Fruit fly (Drosophila melanogaster) whole organism, embryonic: Measurements from ENCODE around the gene Vti1a.
A peak's percentile ranks its signal among the peaks of the same experiment; 100 is the strongest.

ENCODE experiments used
- Ada2b ChIP-seq: fragments of 200-800 bp; sonication (Bioruptor generic); IDR thresholded peaks from 2 replicates; pipeline ENCODE4 v1.3.6; 2022; ENCODE audit warnings: missing biosample characterization, missing genetic modification characterization
- Atf6 ChIP-seq: fragments of 200-800 bp; sonication (Bioruptor generic); IDR thresholded peaks from 2 replicates; pipeline ENCODE4 v1.3.6; 2022; ENCODE audit warnings: missing biosample characterization, missing genetic modification characterization
- CG10209 ChIP-seq: fragments of 200-800 bp; sonication (Bioruptor generic); optimal IDR thresholded peaks from 3 replicates; lab custom pipeline; 2017; ENCODE audit warnings: missing biosample characterization, mild to moderate bottlenecking, missing genetic modification characterization, missing genetic modification reagents
- CG1024 ChIP-seq: fragments of 200-800 bp; sonication (Bioruptor generic); IDR thresholded peaks from 2 replicates; pipeline ENCODE4 v1.3.6; 2022; ENCODE audit warnings: missing biosample characterization, missing genetic modification characterization
- CG10366 ChIP-seq: fragments of 200-800 bp; sonication (Bioruptor generic); IDR thresholded peaks from 2 replicates; pipeline ENCODE4 v1.3.6; 2022; ENCODE audit warnings: missing biosample characterization, missing genetic modification characterization
- CG10654 ChIP-seq: fragments of 200-800 bp; sonication (Bioruptor generic); optimal IDR thresholded peaks from 2 replicates; lab custom pipeline; 2016; ENCODE audit warnings: missing biosample characterization, missing genetic modification characterization
- CG11456 ChIP-seq: fragments of 200-800 bp; sonication (Bioruptor generic); IDR thresholded peaks from 3 replicates; pipeline ENCODE4 v1.3.6; 2022; ENCODE audit warnings: missing biosample characterization, missing genetic modification characterization
- CG12219 ChIP-seq: fragments of 200-800 bp; sonication (Bioruptor generic); optimal IDR thresholded peaks from 3 replicates; lab custom pipeline; 2018; ENCODE audit warnings: missing biosample characterization, mild to moderate bottlenecking, missing genetic modification characterization
- CG1233 ChIP-seq: fragments of 200-800 bp; sonication (Bioruptor generic); optimal IDR thresholded peaks from 4 replicates; lab custom pipeline; 2018; ENCODE audit warnings: missing biosample characterization, mild to moderate bottlenecking, missing genetic modification characterization
- CG15269 ChIP-seq: fragments of 200-800 bp; sonication (Bioruptor generic); optimal IDR thresholded peaks from 2 replicates; lab custom pipeline; 2018; ENCODE audit warnings: missing biosample characterization, mild to moderate bottlenecking, missing genetic modification characterization, moderate library complexity
- CG16813 ChIP-seq: fragments of 200-800 bp; sonication (Bioruptor generic); IDR thresholded peaks from 3 replicates; pipeline ENCODE4 v1.3.6; 2022; ENCODE audit warnings: missing biosample characterization, missing genetic modification characterization; ENCODE audit not compliant: partially characterized antibody
- CG16863 ChIP-seq: fragments of 200-800 bp; sonication (Bioruptor generic); optimal IDR thresholded peaks from 3 replicates; lab custom pipeline; 2016; ENCODE audit warnings: missing biosample characterization, missing genetic modification characterization
- CG2678 ChIP-seq: fragments of 200-800 bp; sonication (Bioruptor generic); optimal IDR thresholded peaks from 3 replicates; lab custom pipeline; 2019; ENCODE audit warnings: missing biosample characterization, mild to moderate bottlenecking, missing genetic modification characterization, moderate library complexity
- CG34422 ChIP-seq: fragments of 200-800 bp; sonication (Bioruptor generic); IDR thresholded peaks from 3 replicates; pipeline ENCODE4 v1.3.6; 2022; ENCODE audit warnings: missing biosample characterization, missing genetic modification characterization
- CG4424 ChIP-seq: fragments of 200-800 bp; sonication (Bioruptor generic); optimal IDR thresholded peaks from 3 replicates; lab custom pipeline; 2016; ENCODE audit warnings: missing biosample characterization, missing genetic modification characterization
- CG4730 ChIP-seq: fragments of 200-800 bp; sonication (Bioruptor generic); IDR thresholded peaks from 2 replicates; pipeline ENCODE4 v1.3.6; 2022; ENCODE audit warnings: missing biosample characterization, missing genetic modification characterization
- CG6689 ChIP-seq: fragments of 200-800 bp; sonication (Bioruptor generic); IDR thresholded peaks from 2 replicates; pipeline ENCODE4 v1.3.6; 2022; ENCODE audit warnings: missing biosample characterization, missing genetic modification characterization
- CG6813 ChIP-seq: fragments of 200-800 bp; sonication (Bioruptor generic); optimal IDR thresholded peaks from 2 replicates; lab custom pipeline; 2017; ENCODE audit warnings: missing biosample characterization, missing genetic modification characterization, mild to moderate bottlenecking, moderate library complexity, missing genetic modification reagents
- CG7357 ChIP-seq: fragments of 200-800 bp; sonication (Bioruptor generic); IDR thresholded peaks from 3 replicates; pipeline ENCODE4 v1.3.6; 2022; ENCODE audit warnings: missing biosample characterization, missing genetic modification characterization
- Camta ChIP-seq: fragments of 200-800 bp; sonication (Bioruptor generic); optimal IDR thresholded peaks from 2 replicates; lab custom pipeline; 2016; ENCODE audit warnings: missing biosample characterization, missing genetic modification characterization
- CkIIα-i1 ChIP-seq: fragments of 200-800 bp; sonication (Bioruptor generic); IDR thresholded peaks from 2 replicates; pipeline ENCODE4 v1.3.6; 2022; ENCODE audit warnings: missing biosample characterization, missing genetic modification characterization
- HLH54F ChIP-seq: fragments of 200-800 bp; sonication (Bioruptor generic); optimal IDR thresholded peaks from 3 replicates; lab custom pipeline; 2016; ENCODE audit warnings: missing biosample characterization, missing genetic modification characterization
- MESR4 ChIP-seq: fragments of 200-800 bp; sonication (Bioruptor generic); optimal IDR thresholded peaks from 2 replicates; lab custom pipeline; 2018; ENCODE audit warnings: missing biosample characterization, mild to moderate bottlenecking, missing genetic modification characterization, moderate library complexity
- Med ChIP-seq: fragments of 200-800 bp; sonication (Bioruptor generic); peaks from one replicate; lab custom pipeline; 2016; ENCODE audit warnings: missing biosample characterization, missing genetic modification characterization, mild to moderate bottlenecking, inconsistent platforms, moderate library complexity
- NFAT ChIP-seq: fragments of 200-800 bp; sonication (Bioruptor generic); IDR thresholded peaks from 2 replicates; pipeline ENCODE4 v1.3.6; 2022; ENCODE audit warnings: missing biosample characterization, missing genetic modification characterization
- Pdp1 ChIP-seq, 2 experiments: fragments of 200-800 bp; sonication (Bioruptor generic); optimal IDR thresholded peaks; 3 replicates each; lab custom pipeline; 2016; ENCODE audit warnings: missing biosample characterization in 2 of 2, missing genetic modification characterization in 2 of 2, mild to moderate bottlenecking in 1 of 2, moderate library complexity in 1 of 2
- Rfx ChIP-seq: fragments of 200-800 bp; sonication (Bioruptor generic); IDR thresholded peaks from 2 replicates; pipeline ENCODE4 v1.3.6; 2022; ENCODE audit warnings: missing biosample characterization, missing genetic modification characterization
- Sox100B ChIP-seq: fragments of 200-800 bp; sonication (Bioruptor generic); optimal IDR thresholded peaks from 3 replicates; lab custom pipeline; 2018; ENCODE audit warnings: missing biosample characterization, mild to moderate bottlenecking, missing genetic modification characterization
- TFAM ChIP-seq: fragments of 200-800 bp; sonication (Bioruptor generic); optimal IDR thresholded peaks from 2 replicates; lab custom pipeline; 2017; ENCODE audit warnings: missing biosample characterization, missing genetic modification characterization, inconsistent platforms
- Vsx1 ChIP-seq: fragments of 200-800 bp; sonication (Bioruptor generic); optimal IDR thresholded peaks from 2 replicates; lab custom pipeline; 2017; ENCODE audit warnings: missing biosample characterization, mild to moderate bottlenecking, missing genetic modification characterization, missing genetic modification reagents
- aop ChIP-seq: fragments of 200-800 bp; sonication (Bioruptor generic); IDR thresholded peaks from 2 replicates; pipeline ENCODE4 v1.3.6; 2022; ENCODE audit warnings: missing biosample characterization, missing genetic modification characterization
- ash1 ChIP-seq: fragments of 200-800 bp; sonication (Bioruptor generic); optimal IDR thresholded peaks from 2 replicates; lab custom pipeline; 2018; ENCODE audit warnings: missing biosample characterization, mild to moderate bottlenecking, missing genetic modification characterization
- ftz-f1 ChIP-seq: fragments of 200-800 bp; sonication (Bioruptor generic); optimal IDR thresholded peaks from 2 replicates; lab custom pipeline; 2016; ENCODE audit warnings: missing biosample characterization, missing genetic modification characterization
- gsb ChIP-seq: fragments of 200-800 bp; sonication (Bioruptor generic); IDR thresholded peaks from 2 replicates; pipeline ENCODE4 v1.3.6; 2022; ENCODE audit warnings: missing biosample characterization, missing genetic modification characterization
- her ChIP-seq: fragments of 200-800 bp; sonication (Bioruptor generic); optimal IDR thresholded peaks from 2 replicates; lab custom pipeline; 2016; ENCODE audit warnings: missing biosample characterization, missing genetic modification characterization
- nerfin-1 ChIP-seq: fragments of 200-800 bp; sonication (Bioruptor generic); optimal IDR thresholded peaks from 3 replicates; lab custom pipeline; 2019; ENCODE audit warnings: missing biosample characterization, mild to moderate bottlenecking, missing genetic modification characterization, moderate library complexity
- nmo ChIP-seq: fragments of 200-800 bp; sonication (Bioruptor generic); optimal IDR thresholded peaks from 2 replicates; lab custom pipeline; 2018; ENCODE audit warnings: missing biosample characterization, mild to moderate bottlenecking, missing genetic modification characterization, moderate library complexity
- odd ChIP-seq: fragments of 200-800 bp; sonication (Bioruptor generic); optimal IDR thresholded peaks from 2 replicates; lab custom pipeline; 2017; ENCODE audit warnings: missing biosample characterization, mild to moderate bottlenecking, missing genetic modification characterization
- p53 ChIP-seq: fragments of 200-800 bp; sonication (Bioruptor generic); optimal IDR thresholded peaks from 2 replicates; lab custom pipeline; 2016; ENCODE audit warnings: missing biosample characterization, missing genetic modification characterization
- peb ChIP-seq: fragments of 200-800 bp; sonication (Bioruptor generic); IDR thresholded peaks from 2 replicates; pipeline ENCODE4 v1.3.6; 2022; ENCODE audit warnings: missing biosample characterization, missing genetic modification characterization
- pfk ChIP-seq: fragments of 200-800 bp; sonication (Bioruptor generic); optimal IDR thresholded peaks from 2 replicates; lab custom pipeline; 2018; ENCODE audit warnings: missing biosample characterization, mild to moderate bottlenecking, missing genetic modification characterization, moderate library complexity
- rib ChIP-seq: fragments of 200-800 bp; sonication (Bioruptor generic); IDR thresholded peaks from 2 replicates; pipeline ENCODE4 v1.3.6; 2022; ENCODE audit warnings: missing biosample characterization, missing genetic modification characterization
- sd ChIP-seq: fragments of 200-800 bp; sonication (Bioruptor generic); optimal IDR thresholded peaks from 3 replicates; lab custom pipeline; 2018; ENCODE audit warnings: missing biosample characterization, mild to moderate bottlenecking, missing genetic modification characterization, moderate library complexity
- sna ChIP-seq: fragments of 200-800 bp; sonication (Bioruptor generic); IDR thresholded peaks from 2 replicates; pipeline ENCODE4 v1.3.6; 2022; ENCODE audit warnings: missing biosample characterization, missing genetic modification characterization; ENCODE audit not compliant: partially characterized antibody
- ssp ChIP-seq: fragments of 200-800 bp; sonication (Bioruptor generic); IDR thresholded peaks from 2 replicates; pipeline ENCODE4 v1.3.6; 2022; ENCODE audit warnings: missing biosample characterization, missing genetic modification characterization
- tup ChIP-seq: fragments of 200-800 bp; sonication (Bioruptor generic); optimal IDR thresholded peaks from 2 replicates; lab custom pipeline; 2016; ENCODE audit warnings: missing biosample characterization, mild to moderate bottlenecking, missing genetic modification characterization, moderate library complexity
- tx ChIP-seq: fragments of 200-800 bp; sonication (Bioruptor generic); optimal IDR thresholded peaks from 2 replicates; lab custom pipeline; 2016; ENCODE audit warnings: missing biosample characterization, missing genetic modification characterization
- vvl ChIP-seq: fragments of 200-800 bp; sonication (Bioruptor generic); IDR thresholded peaks from 2 replicates; pipeline ENCODE4 v1.3.6; 2022; ENCODE audit warnings: missing biosample characterization, missing genetic modification characterization
- wor ChIP-seq: fragments of 200-800 bp; sonication (Bioruptor generic); IDR thresholded peaks from 2 replicates; pipeline ENCODE4 v1.3.6; 2022; ENCODE audit warnings: missing biosample characterization, missing genetic modification characterization
- zen ChIP-seq: fragments of 200-800 bp; sonication (Bioruptor generic); optimal IDR thresholded peaks from 3 replicates; lab custom pipeline; 2018; ENCODE audit warnings: missing biosample characterization, mild to moderate bottlenecking, missing genetic modification characterization, moderate library complexity

Vti1a gene

DNA sequence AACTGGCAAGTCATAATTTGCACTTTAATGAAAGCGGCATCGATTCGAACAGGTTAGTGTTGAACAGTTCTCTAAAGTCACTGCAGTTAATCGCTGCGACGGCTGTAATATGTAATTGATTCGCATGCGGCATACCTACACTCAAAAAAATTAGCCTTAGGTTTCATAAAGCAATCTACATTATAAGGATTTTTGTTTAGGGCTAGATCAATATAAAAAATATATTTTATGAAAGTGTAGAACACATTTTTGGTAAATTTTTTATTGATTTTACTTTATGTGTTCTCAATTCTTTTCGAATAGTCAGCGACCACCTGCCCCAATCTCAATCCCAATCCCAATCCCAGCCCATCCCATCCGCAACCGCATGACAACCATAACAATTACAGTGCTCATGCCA lies 34.4 kb downstream of the Vti1a start (continued):
- TF ChIP-seq NFAT (GFP tag; lab: Robert Waterston, UW) (no peak), TFAM (GFP tag; lab: Kevin White, UChicago) (no peak), rib (GFP tag; lab: Robert Waterston, UW) (no peak), CG34422 (no peak), MESR4 (no peak), CG4730 (GFP tag; lab: Robert Waterston, UW) (no peak), nerfin-1 (no peak), CG6813 (no peak)

DNA sequence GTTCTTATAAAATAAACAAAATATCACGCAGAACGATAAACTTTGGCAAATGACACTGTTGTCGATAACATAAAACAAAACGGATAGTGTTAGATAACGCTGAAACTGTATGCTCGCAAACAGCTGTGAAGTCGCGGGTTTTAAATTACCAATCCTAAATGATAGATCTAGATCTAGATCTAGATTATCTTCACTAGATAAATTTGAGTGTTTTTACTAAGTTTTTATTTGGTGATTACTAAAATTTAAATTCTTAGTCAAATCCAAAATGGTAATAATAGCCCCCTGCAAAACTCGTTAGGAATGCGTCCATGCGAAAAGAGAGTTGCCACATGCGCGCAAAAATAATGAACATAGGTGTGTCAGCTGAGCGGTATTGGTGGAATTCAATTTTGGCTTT lies 38.7 kb downstream of the Vti1a start, which contains the start of the genes MED30 and Rev1:
TSS of gene MED30 (minus strand) at position 71 of the 400 bp plus-strand sequence.
TSS of gene Rev1 (plus strand) at position 345 of the 400 bp plus-strand sequence.
- TF ChIP-seq HLH54F (GFP tag; lab: Kevin White, UChicago): peak; percentile 98
- no peak for TF ChIP-seq odd
- peak; percentile 89 for TF ChIP-seq zen (tag; lab: Kevin White, UChicago)
- peak; percentile 94 to 96 for TF ChIP-seq Pdp1 (GFP tag; optimal IDR thresholded peaks at IDR 0.05; lab: Kevin White, UChicago)
- peak; percentile 93 for TF ChIP-seq tup (GFP tag; lab: Kevin White, UChicago)
- TF ChIP-seq CG10209 (GFP tag; lab: Kevin White, UChicago): peak; percentile 92
- TF ChIP-seq aop (GFP tag; lab: Robert Waterston, UW): peak; percentile 79
- TF ChIP-seq CG12219 (GFP tag; lab: Kevin White, UChicago): peak; percentile 87
- TF ChIP-seq Atf6 (GFP tag; lab: Robert Waterston, UW): peak; percentile 91
- TF ChIP-seq her: peak; percentile 95
- peak; percentile 83 for TF ChIP-seq vvl
- TF ChIP-seq p53 (GFP tag; lab: Kevin White, UChicago): peak; percentile 86
- peak; percentile 95 for TF ChIP-seq CG10654 (GFP tag; lab: Kevin White, UChicago)
- peak; percentile 95 for TF ChIP-seq CG16863
- TF ChIP-seq CG4424 (GFP tag; lab: Kevin White, UChicago): peak; percentile 91
- TF ChIP-seq CG10366: peak; percentile 89
- TF ChIP-seq tx (GFP tag; lab: Kevin White, UChicago): peak; percentile 97
- peak; percentile 56; the same call in 2 of the 3 replicates for TF ChIP-seq CG16813 (GFP tag; lab: Robert Waterston, UW)
- peak; percentile 80 for TF ChIP-seq ftz-f1 (GFP tag; lab: Kevin White, UChicago)
- TF ChIP-seq Camta (GFP tag; lab: Kevin White, UChicago): peak; percentile 95
- TF ChIP-seq ssp (GFP tag; lab: Robert Waterston, UW): peak; percentile 80
- peak; percentile 91 for TF ChIP-seq nmo (GFP tag; lab: Kevin White, UChicago)
- peak; percentile 99 for TF ChIP-seq Med (GFP tag; lab: Kevin White, UChicago)
- TF ChIP-seq CG1024 (GFP tag; lab: Robert Waterston, UW): peak; percentile 82
- TF ChIP-seq CG2678 (tag; lab: Kevin White, UChicago): peak; percentile 93
- peak; percentile 96 for TF ChIP-seq Rfx (GFP tag; lab: Robert Waterston, UW)
- TF ChIP-seq sd (tag; lab: Kevin White, UChicago): peak; percentile 91
- TF ChIP-seq Ada2b (GFP tag; lab: Robert Waterston, UW): peak; percentile 91
- TF ChIP-seq CkIIα-i1: 0 out of 2 replicates have a peak, but pooled peaks have one; percentile 36
- TF ChIP-seq sna (GFP tag; lab: Robert Waterston, UW): peak; percentile 59; the same call in 1 of the 2 replicates
- peak; percentile 93 for TF ChIP-seq CG15269 (tag; lab: Kevin White, UChicago)
- peak; percentile 20 for TF ChIP-seq pfk (GFP tag; lab: Kevin White, UChicago)
- peak; percentile 87 for TF ChIP-seq CG6689 (GFP tag; lab: Robert Waterston, UW)
- TF ChIP-seq CG11456 (GFP tag; lab: Robert Waterston, UW): peak; percentile 86
- peak; percentile 87 for TF ChIP-seq CG1233 (GFP tag; lab: Kevin White, UChicago)
- TF ChIP-seq gsb (GFP tag; lab: Robert Waterston, UW): peak; percentile 89
- TF ChIP-seq wor (GFP tag; lab: Robert Waterston, UW): peak; percentile 75
- peak; percentile 83 for TF ChIP-seq ash1 (GFP tag; lab: Kevin White, UChicago)
- TF ChIP-seq Sox100B (GFP tag; lab: Kevin White, UChicago): peak; percentile 83
- TF ChIP-seq Vsx1 (GFP tag; lab: Kevin White, UChicago): peak; percentile 77
- TF ChIP-seq CG7357 (GFP tag; lab: Robert Waterston, UW): peak; percentile 76
- peak; percentile 73 for TF ChIP-seq peb (GFP tag; lab: Robert Waterston, UW)
